Worm (Caenorhabditis elegans): ENCODE measurements around the gene oac-40.

Gene oac-40

ce11 chrV:9063134-9063533 lies 46.6 kb downstream of the oac-40 start:
- no peak for TF ChIP-seq unc-62 (GFP tag; optimal IDR thresholded peaks at IDR 0.05)
- TF ChIP-seq nhr-25 (tag; optimal IDR thresholded peaks at IDR 0.05) = peak; percentile 27

- TF ChIP-seq ztf-4 (tag; optimal IDR thresholded peaks at IDR 0.05) (no peak), nhr-12 (tag; optimal IDR thresholded peaks at IDR 0.05) (no peak), ceh-16 (tag; optimal IDR thresholded peaks at IDR 0.05) (no peak), aly-2 (tag; optimal IDR thresholded peaks at IDR 0.05) (no peak), nhr-10 (tag; optimal IDR thresholded peaks at IDR 0.05) (no peak), zag-1 (tag; optimal IDR thresholded peaks at IDR 0.05) (no peak), nhr-77 (tag; optimal IDR thresholded peaks at IDR 0.05) (no peak), nhr-21 (tag; optimal IDR thresholded peaks at IDR 0.05) (no peak), C34F6.9 (tag; optimal IDR thresholded peaks at IDR 0.05) (no peak), ztf-1 (GFP tag; conservative IDR thresholded peaks at IDR 0.05) (no peak), elt-1 (tag; optimal IDR thresholded peaks at IDR 0.05) (no peak), skn-1 (tag; optimal IDR thresholded peaks at IDR 0.05) (no peak), mbf-1 (tag; optimal IDR thresholded peaks at IDR 0.05) (no peak), F13H6.1 (tag; optimal IDR thresholded peaks at IDR 0.05) (no peak), lin-13 (GFP tag; optimal IDR thresholded peaks at IDR 0.05) (no peak), nhr-129 (tag; optimal IDR thresholded peaks at IDR 0.05) (no peak), peb-1 (tag; optimal IDR thresholded peaks at IDR 0.05) (no peak)
Measured at ce11 chrV:9065001-9065400, 48.4 kb downstream of the oac-40 start.

DNA sequence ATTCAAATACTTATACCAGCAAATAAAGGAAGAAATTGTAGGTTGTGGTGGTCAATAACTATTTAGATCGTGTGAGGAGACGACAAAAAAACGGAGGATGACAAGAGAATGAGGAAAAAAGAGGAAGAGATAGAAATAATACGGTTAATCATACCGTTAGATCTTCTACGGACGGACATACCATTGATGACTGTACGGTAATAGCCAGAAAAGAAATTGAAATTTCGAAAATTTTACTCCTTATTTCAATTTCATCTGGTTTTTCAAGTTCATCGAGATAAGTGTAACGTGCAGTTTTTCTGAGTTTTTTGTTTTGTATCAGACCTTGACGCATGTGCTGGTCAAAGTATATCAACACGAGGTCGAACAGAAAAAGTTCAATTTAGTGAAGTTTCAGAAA lies 49.3 kb downstream of the oac-40 start:
- TF ChIP-seq nhr-11 (tag; optimal IDR thresholded peaks at IDR 0.05) (no peak), nhr-25 (tag; optimal IDR thresholded peaks at IDR 0.05) (peak; percentile 35), sma-9 (GFP tag; optimal IDR thresholded peaks at IDR 0.05) (peak; percentile 25), sma-9 (tag; optimal IDR thresholded peaks at IDR 0.05) (no peak), blmp-1 (tag; optimal IDR thresholded peaks at IDR 0.05; ENCODE audit: insufficient read depth) (peak; percentile 61), ceh-16 (tag; optimal IDR thresholded peaks at IDR 0.05) (peak; percentile 30)

DNA sequence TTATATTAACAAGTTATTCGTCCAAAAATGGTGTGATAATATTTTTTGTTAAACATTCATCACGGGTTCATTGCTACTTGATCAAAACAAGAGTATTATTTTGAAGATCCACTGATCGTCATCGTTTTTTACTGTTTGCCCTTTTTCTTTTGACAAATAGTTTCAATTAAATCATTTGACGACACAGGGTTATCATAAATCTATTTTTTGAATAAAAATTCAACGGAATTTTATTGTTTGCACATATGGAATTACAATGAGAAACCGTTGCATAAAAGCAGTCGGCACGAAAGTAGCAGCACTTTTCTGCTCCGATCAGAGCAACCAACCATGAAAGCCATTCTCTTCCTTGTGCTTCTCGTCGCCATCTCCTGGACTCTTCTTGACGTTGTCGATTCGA lies 51.1 kb downstream of the oac-40 start, which contains the start of gene fip-2:
Gene fip-2, plus strand, starts transcription at position 301 of the 400 bp plus-strand sequence.
- no peak for TF ChIP-seq crh-2 (tag; optimal IDR thresholded peaks at IDR 0.05)
